Worm (Caenorhabditis elegans) whole organism, L3 larva: Measurements from ENCODE around the gene rpl-11.1.

Source experiments
- elt-3 ChIP-seq, 3 experiments: fragments of 150-350 bp in 1 of 3; sonication (generic microtip) in 2 of 3; optimal IDR thresholded peaks; 2 replicates in 2 of 3; 4 replicates in 1 of 3; lab custom pipeline; 2014 to 2017; ENCODE audit warnings: missing biosample characterization in 3 of 3, missing genetic modification characterization in 3 of 3
- lin-39 ChIP-seq: fragments of 150-350 bp; optimal IDR thresholded peaks from 2 replicates; lab custom pipeline; 2018; ENCODE audit warnings: missing biosample characterization, missing genetic modification reagents, missing genetic modification characterization
- nhr-11 ChIP-seq: fragments of 150-350 bp; optimal IDR thresholded peaks from 2 replicates; lab custom pipeline; 2014; ENCODE audit warnings: missing biosample characterization, missing genetic modification characterization
- nhr-237 ChIP-seq: fragments of 150-350 bp; optimal IDR thresholded peaks from 2 replicates; lab custom pipeline; 2014; ENCODE audit warnings: missing biosample characterization, missing genetic modification characterization
- pha-4 ChIP-seq: fragments of 150-350 bp; optimal IDR thresholded peaks from 2 replicates; lab custom pipeline; 2014; ENCODE audit warnings: missing biosample characterization, missing genetic modification reagents, missing genetic modification characterization
- pqm-1 ChIP-seq: fragments of 150-350 bp; optimal IDR thresholded peaks from 2 replicates; lab custom pipeline; 2017; ENCODE audit warnings: missing biosample characterization, missing genetic modification characterization, inconsistent platforms
- skn-1 ChIP-seq: fragments of 150-350 bp; optimal IDR thresholded peaks from 2 replicates; lab custom pipeline; 2014; ENCODE audit warnings: missing biosample characterization, missing genetic modification characterization

DNA sequence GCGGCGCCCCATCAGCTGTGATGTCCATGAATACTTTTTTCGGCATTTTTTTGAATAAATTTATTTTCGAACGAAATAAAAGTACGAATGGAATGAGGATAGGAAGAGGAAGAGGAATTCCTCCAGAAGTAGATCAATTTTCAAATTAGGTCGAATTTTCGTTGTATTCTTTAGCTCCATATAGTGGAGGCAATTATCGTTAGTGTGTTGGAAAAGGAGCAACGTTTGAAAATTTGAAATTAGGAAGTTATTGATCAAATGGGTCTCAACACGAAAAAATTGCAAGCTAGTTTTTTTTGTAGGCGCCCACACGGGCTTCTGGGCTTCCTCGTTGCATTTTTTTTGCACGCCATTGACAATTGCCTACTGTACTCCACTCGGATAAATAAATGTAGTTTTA is 6.2 kb upstream of the rpl-11.1 start, which contains the start of gene T22F3.12:
- TF ChIP-seq lin-39 (tag; lab: Kevin White, UChicago) = no peak
- no peak for TF ChIP-seq skn-1 (tag; lab: Kevin White, UChicago)
- TF ChIP-seq nhr-237 (tag; lab: Kevin White, UChicago) = no peak
- no peak for TF ChIP-seq pqm-1 (tag; lab: Kevin White, UChicago)
- TF ChIP-seq pha-4 = no peak
- TF ChIP-seq elt-3 (tag; optimal IDR thresholded peaks at IDR 0.05; lab: Kevin White, UChicago) = no peak
- TF ChIP-seq nhr-11 = no peak
